Worm (Caenorhabditis elegans) whole organism, mixed stage, embryonic: ENCODE data around the gene acs-5.

ENCODE experiments used
- M03D4.4 ChIP-seq: sonication (generic microtip); optimal IDR thresholded peaks from 2 replicates; lab custom pipeline; 2017; ENCODE audit warnings: mild to moderate bottlenecking, missing genetic modification characterization, missing compliant biosample characterization
- elt-3 ChIP-seq: fragments of 150-350 bp; optimal IDR thresholded peaks from 2 replicates; lab custom pipeline; 2014; ENCODE audit warnings: missing biosample characterization, missing genetic modification characterization
- mep-1 ChIP-seq: fragments of 150-350 bp; optimal IDR thresholded peaks from 2 replicates; lab custom pipeline; 2017; ENCODE audit warnings: missing biosample characterization, missing genetic modification reagents, missing genetic modification characterization, inconsistent platforms

DNA sequence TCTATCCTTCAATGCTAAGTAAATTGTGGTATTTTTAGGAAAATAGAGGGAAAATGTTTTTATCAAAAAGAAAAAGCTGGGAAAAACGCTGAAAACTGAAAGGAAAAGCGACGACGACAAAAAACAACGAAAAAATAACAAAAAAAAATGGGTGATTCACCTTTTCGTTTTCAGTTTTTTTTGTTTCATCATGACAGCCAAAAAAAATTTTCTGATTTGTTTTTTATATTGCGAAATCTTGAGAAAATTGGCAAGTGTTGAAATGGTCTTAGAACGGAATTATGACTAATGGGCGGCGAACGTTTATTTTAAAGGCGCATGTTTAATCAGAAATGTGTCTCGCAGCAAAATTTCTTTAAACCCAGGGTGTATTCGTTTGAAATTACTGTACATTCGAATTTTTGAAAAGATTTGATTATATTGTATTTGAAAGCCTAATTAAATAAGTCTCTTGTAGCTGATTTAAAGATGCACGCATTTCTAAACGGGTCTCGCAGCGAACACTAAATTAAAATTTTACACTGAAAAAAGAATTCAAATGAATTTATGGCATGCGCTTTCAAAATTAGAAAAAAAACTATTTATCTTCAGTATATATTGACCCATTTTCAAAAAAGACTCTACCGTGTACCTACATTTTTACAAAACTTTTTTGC, 7.5 kb downstream of the acs-5 start:
- TF ChIP-seq elt-3 (tag; lab: Kevin White, UChicago) (no peak), mep-1 (no peak), M03D4.4 (tag; lab: Kevin White, UChicago) (no peak)
